Fruit fly (Drosophila melanogaster): Measurements from ENCODE around the gene CG6661.
A peak's percentile ranks its signal among the peaks of the same experiment; 100 is the strongest.

CG6661 gene

dm6 chr3L:13993742-13994719 lies 40.5 kb upstream of the CG6661 start, which contains the start of gene CtsK1 (continued):
- TF ChIP-seq lmd (GFP tag; IDR thresholded peaks at IDR 0.05) (0 out of 2 replicates have a peak, but pooled peaks have one; percentile 13), dm (GFP tag; optimal IDR thresholded peaks at IDR 0.05) (no peak), CG10959 (GFP tag; IDR thresholded peaks at IDR 0.05) (no peak), HmgZ (tag; optimal IDR thresholded peaks at IDR 0.05) (no peak), CG12236 (GFP tag; optimal IDR thresholded peaks at IDR 0.05) (no peak), Ada2b (GFP tag; IDR thresholded peaks at IDR 0.05) (0 out of 2 replicates have a peak, but pooled peaks have one; percentile 10), Hr3 (GFP tag; optimal IDR thresholded peaks at IDR 0.05) (no peak), seq (GFP tag; IDR thresholded peaks at IDR 0.05) (no peak), chn (GFP tag; optimal IDR thresholded peaks at IDR 0.05) (no peak), HLH4C (GFP tag; IDR thresholded peaks at IDR 0.05; ENCODE audit: partially characterized antibody) (peak; percentile 53; the same call in 1 of the 3 replicates), tgo (GFP tag; IDR thresholded peaks at IDR 0.05) (peak; percentile 16; the same call in 1 of the 3 replicates), CG17568 (GFP tag; optimal IDR thresholded peaks at IDR 0.05) (no peak), eyg (GFP tag; optimal IDR thresholded peaks at IDR 0.05) (no peak), peb (GFP tag; IDR thresholded peaks at IDR 0.05) (no peak), CG10267 (tag; optimal IDR thresholded peaks at IDR 0.05) (peak; percentile 38), PHDP (tag; optimal IDR thresholded peaks at IDR 0.05) (peak; percentile 32), CG17361 (GFP tag; IDR thresholded peaks at IDR 0.05) (peak; percentile 62; the same call in 2 of the 3 replicates), CG17359 (tag; optimal IDR thresholded peaks at IDR 0.05) (peak; percentile 66), CG8478 (optimal IDR thresholded peaks at IDR 0.05) (no peak), da (GFP tag; optimal IDR thresholded peaks at IDR 0.05) (no peak), CG30020 (tag; optimal IDR thresholded peaks at IDR 0.05) (peak; percentile 8), zfh2 (GFP tag; optimal IDR thresholded peaks at IDR 0.05) (no peak), CG7928 (GFP tag; optimal IDR thresholded peaks at IDR 0.05) (no peak), CG11560 (tag; IDR thresholded peaks at IDR 0.05) (no peak), CG15696 (tag; optimal IDR thresholded peaks at IDR 0.05) (no peak), pho (GFP tag; optimal IDR thresholded peaks at IDR 0.05) (no peak), CG18011 (GFP tag; optimal IDR thresholded peaks at IDR 0.05) (no peak), CG16863 (GFP tag; optimal IDR thresholded peaks at IDR 0.05) (no peak), D (optimal IDR thresholded peaks at IDR 0.05) (no peak), D (GFP tag; optimal IDR thresholded peaks at IDR 0.05) (no peak), shn (GFP tag; optimal IDR thresholded peaks at IDR 0.05) (no peak), gcm2 (GFP tag; optimal IDR thresholded peaks at IDR 0.05) (no peak), br (optimal IDR thresholded peaks at IDR 0.05) (no peak), sob (GFP tag; IDR thresholded peaks at IDR 0.05) (0 out of 2 replicates have a peak, but pooled peaks have one; percentile 18), Scr (GFP tag; IDR thresholded peaks at IDR 0.05; ENCODE audit: partially characterized antibody) (peak; percentile 76), CG9437 (GFP tag; optimal IDR thresholded peaks at IDR 0.05) (no peak), CG6854 (GFP tag; optimal IDR thresholded peaks at IDR 0.05) (no peak), CG17385 (GFP tag; optimal IDR thresholded peaks at IDR 0.05) (peak; percentile 11), lilli (GFP tag; optimal IDR thresholded peaks at IDR 0.05) (no peak), GATAe (GFP tag; conservative IDR thresholded peaks at IDR 0.05) (no peak), gfzf (GFP tag; optimal IDR thresholded peaks at IDR 0.05) (peak; percentile 53), Atf-2 (GFP tag; optimal IDR thresholded peaks at IDR 0.05) (no peak), al (GFP tag; IDR thresholded peaks at IDR 0.05) (no peak), CG30403 (GFP tag; optimal IDR thresholded peaks at IDR 0.05) (peak; percentile 20), ken (GFP tag; IDR thresholded peaks at IDR 0.05) (no peak), Myb (GFP tag; optimal IDR thresholded peaks at IDR 0.05) (no peak), CG5245 (GFP tag; optimal IDR thresholded peaks at IDR 0.05) (no peak), Chrac-16 (GFP tag; optimal IDR thresholded peaks at IDR 0.05) (no peak), CG6254 (GFP tag; optimal IDR thresholded peaks at IDR 0.05) (peak; percentile 99), CG11398 (GFP tag; optimal IDR thresholded peaks at IDR 0.05) (no peak), fru (optimal IDR thresholded peaks at IDR 0.05) (no peak)
